Worm (Caenorhabditis elegans): Measurements from ENCODE around the gene sod-5.

DNA sequence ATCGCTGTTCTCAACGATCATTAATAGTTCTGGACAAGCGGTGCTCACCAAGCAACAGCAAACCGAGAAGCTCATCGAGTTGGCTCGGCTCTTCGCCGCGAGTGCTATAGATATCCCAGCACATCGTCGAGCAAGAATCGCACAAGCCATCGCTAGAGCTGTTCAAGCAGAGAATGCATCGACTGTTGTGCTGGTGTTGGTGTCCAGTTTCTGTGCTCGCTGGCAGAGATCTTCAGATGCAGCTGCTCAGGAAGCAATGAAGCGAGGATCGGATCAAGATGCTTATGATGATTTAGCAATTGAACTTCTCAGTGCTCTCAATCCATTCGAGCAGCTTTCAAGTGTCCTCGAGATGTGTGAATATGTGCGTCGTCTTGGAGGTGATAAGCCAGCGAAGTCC is 10.7 kb downstream of the sod-5 start:
- no peak for TF ChIP-seq ztf-18 (tag; optimal IDR thresholded peaks at IDR 0.05)
- TF ChIP-seq unc-62 (GFP tag; optimal IDR thresholded peaks at IDR 0.05): no peak
